Fruit fly (Drosophila melanogaster): ENCODE measurements around the gene CG8840.

Gene CG8840

dm6 chr2L:3410260-3410659 is at the start of gene CG8840:
Gene CG8840, plus strand, starts transcription at chr2L:3410560.
- TF ChIP-seq sens (GFP tag), result peak; percentile 29
- TF ChIP-seq Bteb2 (GFP tag; optimal IDR thresholded peaks at IDR 0.05), result no peak
- TF ChIP-seq pros (GFP tag; optimal IDR thresholded peaks at IDR 0.05), result no peak

- no peak for TF ChIP-seq Dad (GFP tag; optimal IDR thresholded peaks at IDR 0.05)
- peak; percentile 81 for TF ChIP-seq exex (tag; optimal IDR thresholded peaks at IDR 0.05)
- no peak for TF ChIP-seq CG16779 (GFP tag; IDR thresholded peaks at IDR 0.05)
- no peak for TF ChIP-seq pan (optimal IDR thresholded peaks at IDR 0.05)
- no peak for TF ChIP-seq pan (GFP tag; optimal IDR thresholded peaks at IDR 0.05 in 1 of 2, IDR thresholded peaks at IDR 0.05 in 1 of 2)
- no peak for TF ChIP-seq stc (GFP tag; IDR thresholded peaks at IDR 0.05)
- peak; percentile 49 for TF ChIP-seq CG34376 (GFP tag; optimal IDR thresholded peaks at IDR 0.05)
- TF ChIP-seq trem (tag; optimal IDR thresholded peaks at IDR 0.05), result no peak
- TF ChIP-seq klu (GFP tag; IDR thresholded peaks at IDR 0.05), result no peak
- peak; percentile 41 for TF ChIP-seq cwo (GFP tag; optimal IDR thresholded peaks at IDR 0.05)
- TF ChIP-seq CG3726 (GFP tag; IDR thresholded peaks at IDR 0.05), result no peak
- TF ChIP-seq CG43689 (GFP tag; IDR thresholded peaks at IDR 0.05), result no peak
- TF ChIP-seq CG10654 (GFP tag; optimal IDR thresholded peaks at IDR 0.05), result no peak
- no peak for TF ChIP-seq CG33213 (GFP tag; optimal IDR thresholded peaks at IDR 0.05)
- TF ChIP-seq sens-2 (GFP tag; IDR thresholded peaks at IDR 0.05), result no peak
- TF ChIP-seq CG11723 (GFP tag; optimal IDR thresholded peaks at IDR 0.05), result no peak
- TF ChIP-seq ash1 (GFP tag; optimal IDR thresholded peaks at IDR 0.05), result no peak
- TF ChIP-seq grn (GFP tag; optimal IDR thresholded peaks at IDR 0.05), result no peak
Observed at dm6 chr2L:3361821-3362220, 48.5 kb upstream of the CG8840 start.

- no peak for TF ChIP-seq CG7839 (tag; optimal IDR thresholded peaks at IDR 0.05)
- TF ChIP-seq lab (GFP tag; optimal IDR thresholded peaks at IDR 0.05), result peak; percentile 67
- peak; percentile 98 for TF ChIP-seq exex (tag; optimal IDR thresholded peaks at IDR 0.05)
- TF ChIP-seq CG15514 (GFP tag; optimal IDR thresholded peaks at IDR 0.05), result peak; percentile 26
- peak; percentile 43 for TF ChIP-seq gro (GFP tag; optimal IDR thresholded peaks at IDR 0.05)
- peak; percentile 64; the same call in 1 of the 2 replicates for TF ChIP-seq rib (GFP tag; IDR thresholded peaks at IDR 0.05)
- TF ChIP-seq CG5180 (GFP tag; optimal IDR thresholded peaks at IDR 0.05), result peak; percentile 28
- TF ChIP-seq NfI (GFP tag; optimal IDR thresholded peaks at IDR 0.05), result no peak
- no peak for TF ChIP-seq CG8944 (GFP tag; optimal IDR thresholded peaks at IDR 0.05)
- TF ChIP-seq CG10543 (GFP tag; optimal IDR thresholded peaks at IDR 0.05), result peak; percentile 38
- no peak for TF ChIP-seq CG30020 (tag; optimal IDR thresholded peaks at IDR 0.05)
- TF ChIP-seq Hey (tag; optimal IDR thresholded peaks at IDR 0.05), result peak; percentile 89
- peak; percentile 20 for TF ChIP-seq Fer1 (GFP tag; optimal IDR thresholded peaks at IDR 0.05)
- TF ChIP-seq grn (GFP tag; optimal IDR thresholded peaks at IDR 0.05), result peak; percentile 99
- peak; percentile 21; the same call in 1 of the 2 replicates for TF ChIP-seq Adf1 (GFP tag; IDR thresholded peaks at IDR 0.05)
- TF ChIP-seq GATAe (GFP tag; conservative IDR thresholded peaks at IDR 0.05), result peak; percentile 79
- no peak for TF ChIP-seq chn (GFP tag; optimal IDR thresholded peaks at IDR 0.05)
- TF ChIP-seq Vsx1 (GFP tag; optimal IDR thresholded peaks at IDR 0.05), result peak; percentile 43
- TF ChIP-seq HmgZ (tag; optimal IDR thresholded peaks at IDR 0.05), result peak; percentile 24
- TF ChIP-seq cwo (GFP tag; optimal IDR thresholded peaks at IDR 0.05), result peak; percentile 61
- peak; percentile 78; the same call in 1 of the 4 replicates for TF ChIP-seq chinmo (GFP tag; IDR thresholded peaks at IDR 0.05; ENCODE audit: partially characterized antibody)
- TF ChIP-seq CG6765 (GFP tag; optimal IDR thresholded peaks at IDR 0.05), result peak; percentile 9
- peak; percentile 11 for TF ChIP-seq CG3281 (GFP tag; optimal IDR thresholded peaks at IDR 0.05)
- peak; percentile 86 for TF ChIP-seq mirr (GFP tag; optimal IDR thresholded peaks at IDR 0.05)
- peak; percentile 73 for TF ChIP-seq Med (GFP tag)
- peak; percentile 31 for TF ChIP-seq CG18599 (GFP tag; optimal IDR thresholded peaks at IDR 0.05)
- peak in 1 of 2 experiments; percentile 69 for TF ChIP-seq Hr78 (GFP tag; optimal IDR thresholded peaks at IDR 0.05)
- TF ChIP-seq CG34376 (GFP tag; optimal IDR thresholded peaks at IDR 0.05), result peak; percentile 86
- TF ChIP-seq CG12299 (tag; optimal IDR thresholded peaks at IDR 0.05), result no peak
- TF ChIP-seq sug (tag; optimal IDR thresholded peaks at IDR 0.05), result peak; percentile 96
Observed at dm6 chr2L:3366043-3366679, 44.2 kb upstream of the CG8840 start.

Measured in whole organism, embryonic.